Fruit fly (Drosophila melanogaster): Measurements from ENCODE around the gene AdamTS-B.

Gene AdamTS-B

dm6 chrX:5672243-5673051, 25.9 kb upstream of the AdamTS-B start, which contains the start of gene RpL35 (continued):
- TF ChIP-seq cwo (GFP tag; optimal IDR thresholded peaks at IDR 0.05) (no peak), CG7271 (tag; optimal IDR thresholded peaks at IDR 0.05) (peak; percentile 16), gro (GFP tag; optimal IDR thresholded peaks at IDR 0.05) (no peak), ap (GFP tag; IDR thresholded peaks at IDR 0.05) (no peak), Dfd (GFP tag; optimal IDR thresholded peaks at IDR 0.05) (no peak), Hr3 (GFP tag; optimal IDR thresholded peaks at IDR 0.05) (no peak), knrl (GFP tag; IDR thresholded peaks at IDR 0.05; ENCODE audit: partially characterized antibody) (peak; percentile 65), CG7786 (GFP tag; optimal IDR thresholded peaks at IDR 0.05) (peak; percentile 32), CG12942 (GFP tag; optimal IDR thresholded peaks at IDR 0.05) (no peak), Lhr (GFP tag; optimal IDR thresholded peaks at IDR 0.05) (peak; percentile 60), ase (GFP tag; IDR thresholded peaks at IDR 0.05) (no peak), NC2α (GFP tag; optimal IDR thresholded peaks at IDR 0.05) (no peak), CG11696 (GFP tag; IDR thresholded peaks at IDR 0.05) (no peak), fru (optimal IDR thresholded peaks at IDR 0.05) (no peak), CG3847 (GFP tag; IDR thresholded peaks at IDR 0.05) (no peak), Fer2 (tag; optimal IDR thresholded peaks at IDR 0.05) (peak; percentile 9), ab (GFP tag; optimal IDR thresholded peaks at IDR 0.05) (no peak), ATbp (GFP tag; optimal IDR thresholded peaks at IDR 0.05) (peak; percentile 30), CG6854 (GFP tag; optimal IDR thresholded peaks at IDR 0.05) (peak; percentile 52), Fer3 (tag; optimal IDR thresholded peaks at IDR 0.05) (peak; percentile 45), Taf1 (GFP tag; IDR thresholded peaks at IDR 0.05) (no peak), CG10147 (GFP tag; optimal IDR thresholded peaks at IDR 0.05) (peak; percentile 14), cg (GFP tag; optimal IDR thresholded peaks at IDR 0.05) (no peak), Xbp1 (GFP tag; optimal IDR thresholded peaks at IDR 0.05) (peak; percentile 12), TFAM (GFP tag; optimal IDR thresholded peaks at IDR 0.05) (no peak), CG1832 (GFP tag; optimal IDR thresholded peaks at IDR 0.05) (no peak), Max (GFP tag; optimal IDR thresholded peaks at IDR 0.05) (peak; percentile 81), shn (GFP tag; optimal IDR thresholded peaks at IDR 0.05) (no peak), chinmo (GFP tag; IDR thresholded peaks at IDR 0.05; ENCODE audit: partially characterized antibody) (no peak), CG12071 (GFP tag; optimal IDR thresholded peaks at IDR 0.05) (peak; percentile 68), so (GFP tag; IDR thresholded peaks at IDR 0.05) (no peak), CG16813 (GFP tag; IDR thresholded peaks at IDR 0.05; ENCODE audit: partially characterized antibody) (peak; percentile 45; the same call in 2 of the 3 replicates), oc (tag; optimal IDR thresholded peaks at IDR 0.05) (no peak), CG13624 (GFP tag; optimal IDR thresholded peaks at IDR 0.05) (peak; percentile 47), MESR4 (GFP tag; optimal IDR thresholded peaks at IDR 0.05) (peak; percentile 93), croc (GFP tag; conservative IDR thresholded peaks at IDR 0.05) (no peak), cad (GFP tag; optimal IDR thresholded peaks at IDR 0.05) (no peak), zf30C (GFP tag; optimal IDR thresholded peaks at IDR 0.05) (no peak), yki (optimal IDR thresholded peaks at IDR 0.05) (no peak), toy (GFP tag; IDR thresholded peaks at IDR 0.05) (0 out of 2 replicates have a peak, but pooled peaks have one; percentile 28), CG5245 (GFP tag; optimal IDR thresholded peaks at IDR 0.05) (no peak), zen (tag; optimal IDR thresholded peaks at IDR 0.05) (no peak), kni (GFP tag; optimal IDR thresholded peaks at IDR 0.05) (peak; percentile 68), Ets65A (GFP tag) (no peak), HHEX (GFP tag; optimal IDR thresholded peaks at IDR 0.05) (peak; percentile 65), CG5180 (GFP tag; optimal IDR thresholded peaks at IDR 0.05) (peak; percentile 46), GATAe (GFP tag; conservative IDR thresholded peaks at IDR 0.05) (no peak), esg (GFP tag; conservative IDR thresholded peaks at IDR 0.05) (no peak), tup (GFP tag; optimal IDR thresholded peaks at IDR 0.05) (no peak), H2.0 (GFP tag; IDR thresholded peaks at IDR 0.05) (no peak)
